Fruit fly (Drosophila melanogaster) whole organism, embryonic: ENCODE results near the gene Leash.

ENCODE experiments used
- Ada2b ChIP-seq: fragments of 200-800 bp; sonication (Bioruptor generic); IDR thresholded peaks from 2 replicates; pipeline ENCODE4 v1.3.6; 2022; ENCODE audit warnings: missing biosample characterization, missing genetic modification characterization
- CG10979 ChIP-seq: fragments of 200-800 bp; sonication (Bioruptor generic); optimal IDR thresholded peaks from 2 replicates; lab custom pipeline; 2018; ENCODE audit warnings: missing biosample characterization, mild to moderate bottlenecking, missing genetic modification characterization, moderate library complexity
- CG11456 ChIP-seq: fragments of 200-800 bp; sonication (Bioruptor generic); IDR thresholded peaks from 3 replicates; pipeline ENCODE4 v1.3.6; 2022; ENCODE audit warnings: missing biosample characterization, missing genetic modification characterization
- CG12299 ChIP-seq: fragments of 200-800 bp; sonication (Bioruptor generic); optimal IDR thresholded peaks from 2 replicates; lab custom pipeline; 2018; ENCODE audit warnings: missing biosample characterization, mild to moderate bottlenecking, missing genetic modification characterization
- CG13424 ChIP-seq: fragments of 200-800 bp; sonication (Bioruptor generic); optimal IDR thresholded peaks from 2 replicates; lab custom pipeline; 2019; ENCODE audit warnings: missing biosample characterization, mild to moderate bottlenecking, missing genetic modification characterization, moderate library complexity
- CG13894 ChIP-seq: fragments of 200-800 bp; sonication (Bioruptor generic); optimal IDR thresholded peaks from 3 replicates; lab custom pipeline; 2018; ENCODE audit warnings: missing biosample characterization, mild to moderate bottlenecking, missing genetic modification characterization, moderate library complexity
- CG14667 ChIP-seq: fragments of 200-800 bp; sonication (Bioruptor generic); IDR thresholded peaks from 2 replicates; pipeline ENCODE4 v1.3.6; 2022; ENCODE audit warnings: missing biosample characterization, missing genetic modification characterization
- CG14710 ChIP-seq: fragments of 200-800 bp; sonication (Bioruptor generic); optimal IDR thresholded peaks from 3 replicates; lab custom pipeline; 2019; ENCODE audit warnings: missing biosample characterization, mild to moderate bottlenecking, missing genetic modification characterization, moderate library complexity
- CG17328 ChIP-seq: fragments of 200-800 bp; sonication (Bioruptor generic); IDR thresholded peaks from 2 replicates; pipeline ENCODE4 v1.3.6; 2022; ENCODE audit warnings: missing biosample characterization, missing genetic modification characterization
- CG17385 ChIP-seq: fragments of 200-800 bp; sonication (Bioruptor generic); optimal IDR thresholded peaks from 3 replicates; lab custom pipeline; 2018; ENCODE audit warnings: missing biosample characterization, mild to moderate bottlenecking, missing genetic modification characterization
- CG17568 ChIP-seq: fragments of 200-800 bp; sonication (Bioruptor generic); optimal IDR thresholded peaks from 2 replicates; lab custom pipeline; 2018; ENCODE audit warnings: missing biosample characterization, mild to moderate bottlenecking, missing genetic modification characterization, moderate library complexity
- CG17802 ChIP-seq: fragments of 200-800 bp; sonication (Bioruptor generic); optimal IDR thresholded peaks from 2 replicates; lab custom pipeline; 2018; ENCODE audit warnings: missing biosample characterization, mild to moderate bottlenecking, missing genetic modification characterization, moderate library complexity
- CG18619 ChIP-seq: fragments of 200-800 bp; sonication (Bioruptor generic); optimal IDR thresholded peaks from 3 replicates; lab custom pipeline; 2017; ENCODE audit warnings: missing biosample characterization, mild to moderate bottlenecking, missing genetic modification characterization
- CG2875 ChIP-seq: fragments of 200-800 bp; sonication (Bioruptor generic); optimal IDR thresholded peaks from 2 replicates; lab custom pipeline; 2017; ENCODE audit warnings: missing biosample characterization, mild to moderate bottlenecking, missing genetic modification characterization, missing genetic modification reagents
- CG33213 ChIP-seq: fragments of 200-800 bp; sonication (Bioruptor generic); optimal IDR thresholded peaks from 3 replicates; lab custom pipeline; 2016; ENCODE audit warnings: missing biosample characterization, missing genetic modification characterization
- CG3838 ChIP-seq: fragments of 200-800 bp; sonication (Bioruptor generic); optimal IDR thresholded peaks from 3 replicates; lab custom pipeline; 2016; ENCODE audit warnings: missing biosample characterization, missing genetic modification characterization
- CG4820 ChIP-seq: fragments of 200-800 bp; sonication (Bioruptor generic); optimal IDR thresholded peaks from 3 replicates; lab custom pipeline; 2016; ENCODE audit warnings: missing biosample characterization, missing genetic modification characterization
- CG5245 ChIP-seq: fragments of 200-800 bp; sonication (Bioruptor generic); optimal IDR thresholded peaks from 3 replicates; lab custom pipeline; 2016; ENCODE audit warnings: missing biosample characterization, missing genetic modification characterization
- CG8281 ChIP-seq: fragments of 200-800 bp; sonication (Bioruptor generic); optimal IDR thresholded peaks from 2 replicates; lab custom pipeline; 2018; ENCODE audit warnings: missing biosample characterization, mild to moderate bottlenecking, missing genetic modification characterization, moderate library complexity
- E2f2 ChIP-seq: fragments of 200-800 bp; sonication (Bioruptor generic); IDR thresholded peaks from 2 replicates; pipeline ENCODE4 v1.3.6; 2022; ENCODE audit warnings: missing biosample characterization, missing genetic modification characterization
- Hand ChIP-seq: fragments of 200-800 bp; sonication (Bioruptor generic); optimal IDR thresholded peaks from 2 replicates; lab custom pipeline; 2017; ENCODE audit warnings: mild to moderate bottlenecking, missing biosample characterization, missing genetic modification reagents, missing genetic modification characterization
- Kr ChIP-seq: fragments of 200-800 bp; sonication (Bioruptor generic); optimal IDR thresholded peaks from 2 replicates; lab custom pipeline; 2017; ENCODE audit warnings: missing biosample characterization, mild to moderate bottlenecking, missing genetic modification characterization
- Med ChIP-seq: fragments of 200-800 bp; sonication (Bioruptor generic); peaks from one replicate; lab custom pipeline; 2016; ENCODE audit warnings: missing biosample characterization, missing genetic modification characterization, mild to moderate bottlenecking, inconsistent platforms, moderate library complexity
- Myb ChIP-seq: fragments of 200-800 bp; sonication (Bioruptor generic); optimal IDR thresholded peaks from 2 replicates; lab custom pipeline; 2016; ENCODE audit warnings: missing biosample characterization, missing genetic modification characterization
- Oli ChIP-seq: fragments of 200-800 bp; sonication (Bioruptor generic); optimal IDR thresholded peaks from 2 replicates; lab custom pipeline; 2018; ENCODE audit warnings: missing biosample characterization, mild to moderate bottlenecking, missing genetic modification characterization, moderate library complexity
- PHDP ChIP-seq: fragments of 200-800 bp; sonication (Bioruptor generic); optimal IDR thresholded peaks from 3 replicates; lab custom pipeline; 2018; ENCODE audit warnings: missing biosample characterization, mild to moderate bottlenecking, missing genetic modification characterization, moderate library complexity
- Pdp1 ChIP-seq, 2 experiments: fragments of 200-800 bp; sonication (Bioruptor generic); optimal IDR thresholded peaks; 3 replicates each; lab custom pipeline; 2016; ENCODE audit warnings: missing biosample characterization in 2 of 2, missing genetic modification characterization in 2 of 2, mild to moderate bottlenecking in 1 of 2, moderate library complexity in 1 of 2
- Poxn ChIP-seq: fragments of 200-800 bp; sonication (Bioruptor generic); IDR thresholded peaks from 2 replicates; pipeline ENCODE4 v1.3.6; 2022; ENCODE audit warnings: missing biosample characterization, missing genetic modification characterization
- Tbp ChIP-seq: fragments of >200 bp; optimal IDR thresholded peaks from 2 replicates; lab custom pipeline; 2018; ENCODE audit warnings: missing biosample characterization, missing genetic modification characterization
- Xbp1 ChIP-seq: fragments of 200-800 bp; sonication (Bioruptor generic); optimal IDR thresholded peaks from 3 replicates; lab custom pipeline; 2016; ENCODE audit warnings: missing biosample characterization, mild to moderate bottlenecking, missing genetic modification characterization
- Xrp1 ChIP-seq: fragments of 200-800 bp; sonication (Bioruptor generic); IDR thresholded peaks from 2 replicates; pipeline ENCODE4 v1.3.6; 2022; ENCODE audit warnings: missing biosample characterization, missing genetic modification characterization
- ab ChIP-seq: fragments of 200-800 bp; sonication (Bioruptor generic); optimal IDR thresholded peaks from 2 replicates; lab custom pipeline; 2016; ENCODE audit warnings: missing biosample characterization, missing genetic modification characterization
- ash1 ChIP-seq: fragments of 200-800 bp; sonication (Bioruptor generic); optimal IDR thresholded peaks from 2 replicates; lab custom pipeline; 2018; ENCODE audit warnings: missing biosample characterization, mild to moderate bottlenecking, missing genetic modification characterization
- chif ChIP-seq, 2 experiments: fragments of 200-800 bp; sonication (Bioruptor generic); optimal IDR thresholded peaks; 3 replicates each; lab custom pipeline; 2016; ENCODE audit warnings: missing biosample characterization in 2 of 2, missing genetic modification characterization in 2 of 2
- dmrt99B ChIP-seq: fragments of 200-800 bp; sonication (Bioruptor generic); optimal IDR thresholded peaks from 2 replicates; lab custom pipeline; 2018; ENCODE audit warnings: missing biosample characterization, mild to moderate bottlenecking, missing genetic modification characterization, moderate library complexity
- fu2 ChIP-seq: fragments of 200-800 bp; sonication (Bioruptor generic); optimal IDR thresholded peaks from 2 replicates; lab custom pipeline; 2016; ENCODE audit warnings: missing biosample characterization, missing genetic modification characterization
- gt ChIP-seq: fragments of 200-800 bp; sonication (Bioruptor generic); IDR thresholded peaks from 2 replicates; pipeline ENCODE4 v1.3.6; 2022; ENCODE audit warnings: missing biosample characterization, missing genetic modification characterization
- hbn ChIP-seq: fragments of 200-800 bp; sonication (Bioruptor generic); IDR thresholded peaks from 2 replicates; pipeline ENCODE4 v1.3.6; 2022; ENCODE audit warnings: missing biosample characterization, missing genetic modification characterization; ENCODE audit not compliant: partially characterized antibody
- insv ChIP-seq, 2 experiments: fragments of 200-800 bp; sonication (Bioruptor generic); optimal IDR thresholded peaks; 3 replicates each; lab custom pipeline; 2016 to 2018; ENCODE audit warnings: missing biosample characterization in 2 of 2, missing genetic modification characterization in 2 of 2
- jigr1 ChIP-seq: fragments of 200-800 bp; sonication (Bioruptor generic); IDR thresholded peaks from 3 replicates; pipeline ENCODE4 v1.3.6; 2022; ENCODE audit warnings: missing biosample characterization, missing genetic modification characterization
- p53 ChIP-seq: fragments of 200-800 bp; sonication (Bioruptor generic); optimal IDR thresholded peaks from 2 replicates; lab custom pipeline; 2016; ENCODE audit warnings: missing biosample characterization, missing genetic modification characterization
- pb ChIP-seq: fragments of 200-800 bp; sonication (Bioruptor generic); optimal IDR thresholded peaks from 3 replicates; lab custom pipeline; 2016; ENCODE audit warnings: missing biosample characterization, missing genetic modification characterization
- prd ChIP-seq, 3 experiments: fragments of >200 bp in 2 of 3; fragments of 200-800 bp in 1 of 3; sonication (Bioruptor generic) in 1 of 3; optimal IDR thresholded peaks in 2 of 3; IDR thresholded peaks in 1 of 3; 2 replicates in 2 of 3; 3 replicates in 1 of 3; pipeline versions ENCODE4 v1.3.6 to Lab custom; 2017 to 2022; ENCODE audit warnings: missing biosample characterization in 1 of 3, missing genetic modification characterization in 1 of 3
- slp2 ChIP-seq: fragments of 200-800 bp; sonication (Bioruptor generic); optimal IDR thresholded peaks from 2 replicates; lab custom pipeline; 2016; ENCODE audit warnings: missing biosample characterization, missing genetic modification characterization
- sqz ChIP-seq: fragments of 200-800 bp; sonication (Bioruptor generic); optimal IDR thresholded peaks from 3 replicates; lab custom pipeline; 2018; ENCODE audit warnings: missing biosample characterization, mild to moderate bottlenecking, missing genetic modification characterization
- tio ChIP-seq: fragments of 200-800 bp; sonication (Bioruptor generic); optimal IDR thresholded peaks from 2 replicates; lab custom pipeline; 2017; ENCODE audit warnings: missing biosample characterization, missing genetic modification characterization, inconsistent platforms
- wdn ChIP-seq: fragments of 200-800 bp; sonication (Bioruptor generic); IDR thresholded peaks from 2 replicates; pipeline ENCODE4 v1.3.6; 2022; ENCODE audit warnings: missing biosample characterization, missing genetic modification characterization

The Leash gene

dm6 chr3R:10875515-10876434, 9.6 kb upstream of the Leash start, which contains the start of gene Sodh2 (continued):
- TF ChIP-seq Oli = peak; percentile 45
- TF ChIP-seq Kr = no peak
- peak; percentile 52 for TF ChIP-seq tio (GFP tag; lab: Kevin White, UChicago)
- peak; percentile 25 for TF ChIP-seq CG5245 (GFP tag; lab: Kevin White, UChicago)
- TF ChIP-seq CG11456 (GFP tag; lab: Robert Waterston, UW) = peak; percentile 66; the same call in 2 of the 3 replicates
- TF ChIP-seq CG17328 (GFP tag; lab: Robert Waterston, UW) = peak; percentile 50; the same call in 1 of the 2 replicates
- TF ChIP-seq Xrp1 (GFP tag; lab: Robert Waterston, UW) = peak; percentile 54
- no peak for TF ChIP-seq hbn (GFP tag; lab: Robert Waterston, UW)
- TF ChIP-seq pb (GFP tag; lab: Kevin White, UChicago) = peak; percentile 19
- peak; percentile 37 for TF ChIP-seq ab
- peak; percentile 74 for TF ChIP-seq sqz (GFP tag; lab: Kevin White, UChicago)
- TF ChIP-seq PHDP (tag; lab: Kevin White, UChicago) = peak; percentile 79
- peak in 1 of 2 experiments; percentile 60 for TF ChIP-seq insv (GFP tag; optimal IDR thresholded peaks at IDR 0.05; lab: Kevin White, UChicago)
- TF ChIP-seq Pdp1 (GFP tag; optimal IDR thresholded peaks at IDR 0.05; lab: Kevin White, UChicago) = peak; percentile 30 to 59
- no peak for TF ChIP-seq prd (optimal IDR thresholded peaks at IDR 0.05; lab: Kevin White, UChicago)
- peak; percentile 80 for TF ChIP-seq prd (GFP tag; IDR thresholded peaks at IDR 0.05; lab: Robert Waterston, UW)
- peak; percentile 33 for TF ChIP-seq CG3838 (GFP tag; lab: Kevin White, UChicago)
- peak; percentile 57 for TF ChIP-seq Myb (GFP tag; lab: Kevin White, UChicago)
- TF ChIP-seq wdn = peak; percentile 77; the same call in 1 of the 2 replicates
- TF ChIP-seq CG18619 (GFP tag; lab: Kevin White, UChicago) = peak; percentile 81
- TF ChIP-seq p53 = no peak
- peak; percentile 27 for TF ChIP-seq slp2
- peak; percentile 86 for TF ChIP-seq CG17568 (GFP tag; lab: Kevin White, UChicago)
- peak; percentile 63 for TF ChIP-seq CG2875
- peak; percentile 33 for TF ChIP-seq CG17802
- peak; percentile 79 for TF ChIP-seq dmrt99B (tag; lab: Kevin White, UChicago)
- TF ChIP-seq jigr1 (GFP tag; lab: Robert Waterston, UW) = no peak
- TF ChIP-seq CG14667 (GFP tag; lab: Robert Waterston, UW) = peak; percentile 53
- peak; percentile 71 for TF ChIP-seq CG10979 (tag; lab: Kevin White, UChicago)
- TF ChIP-seq ash1 = peak; percentile 70
- peak; percentile 69 for TF ChIP-seq Hand
- TF ChIP-seq CG4820 (GFP tag; lab: Kevin White, UChicago) = no peak
- 0 out of 2 replicates have a peak, but pooled peaks have one; percentile 44 for TF ChIP-seq E2f2 (GFP tag; lab: Robert Waterston, UW)
- no peak for TF ChIP-seq Tbp (GFP tag; lab: Kevin White, UChicago)
- TF ChIP-seq CG8281 (tag; lab: Kevin White, UChicago) = peak; percentile 27
- peak; percentile 2 for TF ChIP-seq CG12299
- peak; percentile 71 for TF ChIP-seq CG17385 (GFP tag; lab: Kevin White, UChicago)
- peak; percentile 47 for TF ChIP-seq Xbp1
- TF ChIP-seq Poxn (GFP tag; lab: Robert Waterston, UW) = peak; percentile 72
- TF ChIP-seq CG13894 = peak; percentile 72
- peak; percentile 14 to 34 for TF ChIP-seq chif (GFP tag; optimal IDR thresholded peaks at IDR 0.05; lab: Kevin White, UChicago)
- TF ChIP-seq CG33213 (GFP tag; lab: Kevin White, UChicago) = peak; percentile 53
- peak; percentile 76 for TF ChIP-seq CG13424 (tag; lab: Kevin White, UChicago)
- TF ChIP-seq CG14710 (tag; lab: Kevin White, UChicago) = peak; percentile 71
- TF ChIP-seq Med (GFP tag; lab: Kevin White, UChicago) = peak; percentile 95
- no peak for TF ChIP-seq gt (GFP tag; lab: Robert Waterston, UW)
- TF ChIP-seq Ada2b (GFP tag; lab: Robert Waterston, UW) = peak; percentile 70
- peak; percentile 45 for TF ChIP-seq fu2 (GFP tag; lab: Kevin White, UChicago)
